Worm (Caenorhabditis elegans) whole organism, L2 larva: ENCODE data around the gene lin-1.

Experiments used
- C34F6.9 ChIP-seq: fragments of 150-350 bp; optimal IDR thresholded peaks from 2 replicates; lab custom pipeline; 2014; ENCODE audit warnings: missing biosample characterization, missing genetic modification characterization
- F13H6.1 ChIP-seq: sonication (generic microtip); optimal IDR thresholded peaks from 2 replicates; lab custom pipeline; 2016; ENCODE audit warnings: missing genetic modification characterization, missing compliant biosample characterization
- R02D3.7 ChIP-seq: fragments of 150-350 bp; optimal IDR thresholded peaks from 2 replicates; lab custom pipeline; 2014; ENCODE audit warnings: missing biosample characterization, missing genetic modification characterization
- Y55F3AM.14 ChIP-seq: fragments of 200-800 bp; sonication (Bioruptor generic); optimal IDR thresholded peaks from 2 replicates; lab custom pipeline; 2018; ENCODE audit warnings: mild to moderate bottlenecking, missing genetic modification characterization, missing compliant biosample characterization
- ZK546.5 ChIP-seq: sonication (generic microtip); optimal IDR thresholded peaks from 2 replicates; lab custom pipeline; 2017; ENCODE audit warnings: missing biosample characterization, missing genetic modification characterization
- alr-1 ChIP-seq: fragments of 150-350 bp; optimal IDR thresholded peaks from 2 replicates; lab custom pipeline; 2014; ENCODE audit warnings: missing biosample characterization, missing genetic modification characterization
- aly-2 ChIP-seq: fragments of 150-350 bp; optimal IDR thresholded peaks from 2 replicates; lab custom pipeline; 2014; ENCODE audit warnings: missing biosample characterization, missing genetic modification characterization
- ama-1 ChIP-seq: fragments of 150-350 bp; optimal IDR thresholded peaks from 2 replicates; lab custom pipeline; 2018; ENCODE audit warnings: inconsistent platforms
- blmp-1 ChIP-seq: sonication (generic microtip); optimal IDR thresholded peaks from 2 replicates; lab custom pipeline; 2017; ENCODE audit warnings: missing genetic modification characterization, mild to moderate bottlenecking, missing compliant biosample characterization, antibody characterized with exemption, moderate library complexity; ENCODE audit not compliant: insufficient read depth
- ceh-16 ChIP-seq: fragments of 150-350 bp; optimal IDR thresholded peaks from 2 replicates; lab custom pipeline; 2014; ENCODE audit warnings: missing biosample characterization, missing genetic modification characterization
- ceh-82 ChIP-seq: fragments of 150-350 bp; optimal IDR thresholded peaks from 2 replicates; lab custom pipeline; 2014; ENCODE audit warnings: missing biosample characterization, missing genetic modification characterization
- crh-2 ChIP-seq: sonication (generic microtip); optimal IDR thresholded peaks from 2 replicates; lab custom pipeline; 2017; ENCODE audit warnings: missing biosample characterization, missing genetic modification characterization
- dmd-4 ChIP-seq: sonication (generic microtip); optimal IDR thresholded peaks from 2 replicates; lab custom pipeline; 2017; ENCODE audit warnings: missing biosample characterization, missing genetic modification characterization
- elt-1 ChIP-seq: fragments of 150-350 bp; optimal IDR thresholded peaks from 2 replicates; lab custom pipeline; 2014; ENCODE audit warnings: missing biosample characterization, missing genetic modification characterization
- elt-3 ChIP-seq: sonication (generic microtip); optimal IDR thresholded peaks from 2 replicates; lab custom pipeline; 2017; ENCODE audit warnings: missing biosample characterization, missing genetic modification characterization
- fos-1 ChIP-seq: fragments of 150-350 bp; optimal IDR thresholded peaks from 2 replicates; lab custom pipeline; 2014; ENCODE audit warnings: missing biosample characterization, missing genetic modification characterization
- gmeb-1 ChIP-seq: fragments of 150-350 bp; optimal IDR thresholded peaks from 2 replicates; lab custom pipeline; 2014; ENCODE audit warnings: missing biosample characterization, missing genetic modification characterization
- lin-11 ChIP-seq: fragments of 150-350 bp; sonication (generic microtip); optimal IDR thresholded peaks from 2 replicates; lab custom pipeline; 2014; ENCODE audit warnings: missing biosample characterization, missing genetic modification characterization, inconsistent platforms, mixed read lengths
- lin-13 ChIP-seq: fragments of 150-350 bp; optimal IDR thresholded peaks from 2 replicates; lab custom pipeline; 2014; ENCODE audit warnings: missing biosample characterization, missing genetic modification reagents, missing genetic modification characterization
- lin-39 ChIP-seq: fragments of 150-350 bp; optimal IDR thresholded peaks from 2 replicates; lab custom pipeline; 2014; ENCODE audit warnings: missing biosample characterization, missing genetic modification reagents, missing genetic modification characterization
- lsy-2 ChIP-seq, 2 experiments: fragments of 150-350 bp in 1 of 2; sonication (generic microtip) in 1 of 2; optimal IDR thresholded peaks; 2 replicates each; lab custom pipeline; 2014 to 2017; ENCODE audit warnings: missing biosample characterization in 2 of 2, missing genetic modification characterization in 2 of 2
- mbf-1 ChIP-seq: sonication (generic microtip); optimal IDR thresholded peaks from 2 replicates; lab custom pipeline; 2017; ENCODE audit warnings: missing biosample characterization, missing genetic modification characterization
- mdl-1 ChIP-seq, 2 experiments: fragments of 150-350 bp in 1 of 2; sonication (generic microtip) in 1 of 2; optimal IDR thresholded peaks; 2 replicates each; lab custom pipeline; 2017; ENCODE audit warnings: missing biosample characterization in 2 of 2, missing genetic modification characterization in 2 of 2
- nhr-10 ChIP-seq: sonication (generic microtip); optimal IDR thresholded peaks from 2 replicates; lab custom pipeline; 2017; ENCODE audit warnings: missing biosample characterization, missing genetic modification characterization
- nhr-11 ChIP-seq: fragments of 150-350 bp; optimal IDR thresholded peaks from 2 replicates; lab custom pipeline; 2014; ENCODE audit warnings: missing biosample characterization, missing genetic modification characterization
- nhr-21 ChIP-seq: fragments of 150-350 bp; optimal IDR thresholded peaks from 2 replicates; lab custom pipeline; 2014; ENCODE audit warnings: missing biosample characterization, missing genetic modification characterization
- nhr-23 ChIP-seq: fragments of 150-350 bp; optimal IDR thresholded peaks from 2 replicates; lab custom pipeline; 2014; ENCODE audit warnings: missing biosample characterization, missing genetic modification reagents, missing genetic modification characterization
- nhr-237 ChIP-seq: fragments of 150-350 bp; optimal IDR thresholded peaks from 2 replicates; lab custom pipeline; 2014; ENCODE audit warnings: missing biosample characterization, missing genetic modification characterization
- nhr-25 ChIP-seq: fragments of 150-350 bp; sonication (generic microtip); optimal IDR thresholded peaks from 3 replicates; lab custom pipeline; 2014; ENCODE audit warnings: missing biosample characterization, missing genetic modification characterization
- nhr-6 ChIP-seq: fragments of 150-350 bp; optimal IDR thresholded peaks from 2 replicates; lab custom pipeline; 2014; ENCODE audit warnings: missing biosample characterization, missing genetic modification characterization
- nhr-77 ChIP-seq: fragments of 150-350 bp; optimal IDR thresholded peaks from 2 replicates; lab custom pipeline; 2014; ENCODE audit warnings: missing biosample characterization, missing genetic modification characterization
- peb-1 ChIP-seq: fragments of 150-350 bp; optimal IDR thresholded peaks from 2 replicates; lab custom pipeline; 2014; ENCODE audit warnings: missing biosample characterization, missing genetic modification characterization
- skn-1 ChIP-seq: sonication (generic microtip); optimal IDR thresholded peaks from 2 replicates; lab custom pipeline; 2017; ENCODE audit warnings: missing biosample characterization, missing genetic modification characterization
- snpc-4 ChIP-seq: fragments of 150-350 bp; optimal IDR thresholded peaks from 2 replicates; lab custom pipeline; 2014; ENCODE audit warnings: missing biosample characterization, missing genetic modification characterization
- unc-39 ChIP-seq: fragments of 150-350 bp; optimal IDR thresholded peaks from 2 replicates; lab custom pipeline; 2014; ENCODE audit warnings: missing biosample characterization, missing genetic modification characterization
- unc-55 ChIP-seq: fragments of 150-350 bp; sonication (generic microtip); optimal IDR thresholded peaks from 3 replicates; lab custom pipeline; 2014; ENCODE audit warnings: missing biosample characterization, missing genetic modification reagents, missing genetic modification characterization
- zag-1 ChIP-seq: fragments of 150-350 bp; optimal IDR thresholded peaks from 2 replicates; lab custom pipeline; 2014; ENCODE audit warnings: missing biosample characterization, missing genetic modification characterization
- ztf-1 ChIP-seq: fragments of 200-800 bp; sonication (Bioruptor generic); conservative IDR thresholded peaks from 2 replicates; pipeline ENCODE4 v1.3.6; 2022; ENCODE audit warnings: missing genetic modification characterization, missing compliant biosample characterization
- ztf-4 ChIP-seq: fragments of 150-350 bp; optimal IDR thresholded peaks from 2 replicates; lab custom pipeline; 2014; ENCODE audit warnings: missing biosample characterization, missing genetic modification characterization

lin-1 gene

ce11 chrIV:2311554-2311953 is 11.5 kb upstream of the lin-1 start:
- TF ChIP-seq elt-3 (tag; lab: Kevin White, UChicago) (no peak), lin-39 (tag; lab: Kevin White, UChicago) (no peak), ama-1 (lab: Kevin White, UChicago) (no peak), aly-2 (tag; lab: Kevin White, UChicago) (no peak), mdl-1 (tag; optimal IDR thresholded peaks at IDR 0.05; lab: Kevin White, UChicago) (no peak), nhr-77 (no peak), nhr-6 (tag; lab: Kevin White, UChicago) (no peak), nhr-237 (no peak), gmeb-1 (tag; lab: Kevin White, UChicago) (no peak), peb-1 (tag; lab: Kevin White, UChicago) (no peak), fos-1 (tag; lab: Kevin White, UChicago) (no peak), skn-1 (tag; lab: Kevin White, UChicago) (no peak), lin-11 (no peak), elt-1 (tag; lab: Kevin White, UChicago) (no peak), nhr-10 (tag; lab: Kevin White, UChicago) (no peak)

- TF ChIP-seq ceh-16 (no peak), nhr-237 (no peak), ZK546.5 (no peak)
These were observed 8.1 kb upstream of the lin-1 start for ce11 chrIV:2308203-2308602.

- TF ChIP-seq elt-1 (tag; lab: Kevin White, UChicago) (no peak), alr-1 (no peak), ztf-1 (GFP tag; lab: Robert Waterston, UW) (no peak), nhr-6 (tag; lab: Kevin White, UChicago) (no peak), blmp-1 (tag; lab: Kevin White, UChicago) (no peak), aly-2 (tag; lab: Kevin White, UChicago) (no peak), nhr-21 (no peak), lin-13 (GFP tag; lab: Kevin White, UChicago) (no peak), ceh-82 (tag; lab: Kevin White, UChicago) (no peak), elt-3 (tag; lab: Kevin White, UChicago) (no peak), nhr-23 (tag; lab: Kevin White, UChicago) (no peak), C34F6.9 (tag; lab: Kevin White, UChicago) (no peak), nhr-10 (tag; lab: Kevin White, UChicago) (no peak), lin-11 (no peak)
These were observed 7.3 kb upstream of the lin-1 start for ce11 chrIV:2307374-2307773.

- TF ChIP-seq ztf-1 (GFP tag; lab: Robert Waterston, UW) (no peak), ztf-4 (no peak), ceh-82 (tag; lab: Kevin White, UChicago) (no peak), lin-11 (no peak), F13H6.1 (tag; lab: Kevin White, UChicago) (no peak), dmd-4 (no peak), nhr-11 (tag; lab: Kevin White, UChicago) (no peak), snpc-4 (no peak), lsy-2 (tag; optimal IDR thresholded peaks at IDR 0.05; lab: Kevin White, UChicago) (no peak), ZK546.5 (no peak), nhr-237 (no peak), blmp-1 (tag; lab: Kevin White, UChicago) (no peak), crh-2 (no peak), nhr-77 (no peak), gmeb-1 (tag; lab: Kevin White, UChicago) (no peak), mbf-1 (no peak), nhr-25 (tag; lab: Kevin White, UChicago) (no peak), nhr-10 (tag; lab: Kevin White, UChicago) (no peak)
These were observed 6.4 kb upstream of the lin-1 start, which contains the start of gene mksr-2 for ce11 chrIV:2306447-2306846. TSS of gene mksr-2 (minus strand) at chrIV:2306547.

ce11 chrIV:2298388-2298787 is 1.7 kb downstream of the lin-1 start:
- TF ChIP-seq lin-39 (tag; lab: Kevin White, UChicago), result no peak
- no peak for TF ChIP-seq blmp-1 (tag; lab: Kevin White, UChicago)
- no peak for TF ChIP-seq mdl-1 (tag; optimal IDR thresholded peaks at IDR 0.05; lab: Kevin White, UChicago)
- TF ChIP-seq ztf-4, result no peak
- TF ChIP-seq elt-3 (tag; lab: Kevin White, UChicago), result no peak
- TF ChIP-seq nhr-6 (tag; lab: Kevin White, UChicago), result no peak
- TF ChIP-seq ama-1 (lab: Kevin White, UChicago), result no peak
- no peak for TF ChIP-seq dmd-4
- TF ChIP-seq crh-2, result no peak
- TF ChIP-seq unc-39 (tag; lab: Kevin White, UChicago), result no peak
- no peak for TF ChIP-seq unc-55 (GFP tag; lab: Kevin White, UChicago)
- TF ChIP-seq Y55F3AM.14, result no peak
- no peak for TF ChIP-seq zag-1
- TF ChIP-seq nhr-25 (tag; lab: Kevin White, UChicago), result no peak
- TF ChIP-seq nhr-21, result no peak
- no peak for TF ChIP-seq R02D3.7
- no peak for TF ChIP-seq nhr-23 (tag; lab: Kevin White, UChicago)
